Fruit fly (Drosophila melanogaster): ENCODE results near the gene Gr97a.
A peak's percentile ranks its signal among the peaks of the same experiment; 100 is the strongest.

Gr97a gene

DNA sequence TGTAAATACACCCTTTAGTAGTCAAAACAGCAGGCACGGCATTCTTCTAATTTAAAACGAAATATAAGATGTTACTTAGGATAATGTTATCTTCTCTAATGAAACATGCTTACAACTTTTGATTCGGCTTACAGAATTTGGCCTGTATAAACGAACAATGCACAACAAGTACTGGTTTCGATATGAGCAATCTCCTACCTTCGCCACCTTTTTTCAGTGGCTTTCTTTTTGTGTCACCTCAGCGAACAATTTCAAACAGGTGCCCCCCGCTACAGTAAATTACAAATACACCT lies 2.0 kb upstream of the Gr97a start:
- no peak for TF ChIP-seq dsf (GFP tag; optimal IDR thresholded peaks at IDR 0.05; ENCODE audit: borderline replicate concordance)
- peak; percentile 45 for TF ChIP-seq psq (GFP tag; optimal IDR thresholded peaks at IDR 0.05)
- no peak for TF ChIP-seq h (GFP tag; optimal IDR thresholded peaks at IDR 0.05)
- no peak for TF ChIP-seq Dif (GFP tag; optimal IDR thresholded peaks at IDR 0.05; ENCODE audit: partially characterized antibody)
- no peak for TF ChIP-seq pan (optimal IDR thresholded peaks at IDR 0.05)
- no peak for TF ChIP-seq Mio (GFP tag; optimal IDR thresholded peaks at IDR 0.05)
- no peak for TF ChIP-seq sage (GFP tag; optimal IDR thresholded peaks at IDR 0.05)
- TF ChIP-seq dl (GFP tag; optimal IDR thresholded peaks at IDR 0.05; ENCODE audit: insufficient read depth in 1 of 2, partially characterized antibody in 2 of 2), result no peak
- TF ChIP-seq CG9705 (GFP tag; optimal IDR thresholded peaks at IDR 0.05), result no peak
- TF ChIP-seq HLH106 (tag; optimal IDR thresholded peaks at IDR 0.05), result no peak
- TF ChIP-seq fru (GFP tag; optimal IDR thresholded peaks at IDR 0.05), result no peak
- TF ChIP-seq rgr (GFP tag; optimal IDR thresholded peaks at IDR 0.05), result peak; percentile 16
- TF ChIP-seq Myc (optimal IDR thresholded peaks at IDR 0.05), result no peak
- no peak for TF ChIP-seq N (GFP tag; optimal IDR thresholded peaks at IDR 0.05)
- TF ChIP-seq br (GFP tag; optimal IDR thresholded peaks at IDR 0.05), result no peak
- no peak for TF ChIP-seq CrebA (GFP tag; optimal IDR thresholded peaks at IDR 0.05; ENCODE audit: borderline replicate concordance)
- peak in 1 of 2 experiments; percentile 35 for TF ChIP-seq foxo (GFP tag; optimal IDR thresholded peaks at IDR 0.05)
- TF ChIP-seq woc (GFP tag; optimal IDR thresholded peaks at IDR 0.05), result no peak

DNA sequence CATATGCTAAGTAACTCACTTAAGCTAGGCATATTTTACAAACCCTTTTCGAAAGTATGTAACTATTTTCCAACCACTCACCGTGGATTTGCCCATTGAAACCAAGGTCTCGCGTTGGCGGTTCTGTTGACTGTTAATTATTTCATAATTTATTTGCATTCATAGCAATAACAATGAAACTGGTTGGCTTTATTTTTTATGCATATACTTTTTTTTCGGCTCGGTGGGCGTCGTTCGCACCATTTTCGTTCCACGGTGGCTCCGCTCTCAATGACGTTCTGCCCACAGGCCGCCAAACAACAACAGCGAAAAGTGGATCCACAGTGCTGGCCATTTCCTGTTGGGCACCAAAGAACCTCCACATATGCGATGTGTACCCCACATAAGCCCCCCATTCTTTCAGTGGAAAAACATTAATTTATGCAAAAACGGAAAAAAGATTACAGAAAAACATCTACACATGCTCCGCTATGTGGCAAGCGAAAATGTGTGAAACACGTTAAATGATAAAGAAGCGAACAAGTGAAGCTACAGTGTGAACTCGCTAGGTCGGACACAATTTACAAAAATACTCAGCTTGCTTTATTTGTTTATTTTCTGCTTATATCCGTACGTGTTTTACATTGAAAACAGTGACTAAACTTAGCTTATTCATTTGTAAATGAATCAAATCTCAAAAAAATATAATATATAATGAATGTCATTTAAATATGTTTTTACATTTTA lies 1.5 kb upstream of the Gr97a start:
- TF ChIP-seq usp (GFP tag; optimal IDR thresholded peaks at IDR 0.05) (no peak), woc (GFP tag; optimal IDR thresholded peaks at IDR 0.05) (peak; percentile 32), CG32264 (GFP tag; optimal IDR thresholded peaks at IDR 0.05) (no peak), Sp1 (GFP tag; optimal IDR thresholded peaks at IDR 0.05) (peak; percentile 57), Hr78 (GFP tag; optimal IDR thresholded peaks at IDR 0.05) (no peak), psq (GFP tag; optimal IDR thresholded peaks at IDR 0.05) (peak; percentile 63), dmrt93B (GFP tag; optimal IDR thresholded peaks at IDR 0.05) (no peak), sage (GFP tag; optimal IDR thresholded peaks at IDR 0.05) (no peak), Dif (GFP tag; optimal IDR thresholded peaks at IDR 0.05; ENCODE audit: partially characterized antibody) (no peak), Myc (optimal IDR thresholded peaks at IDR 0.05) (no peak), HLH106 (tag; optimal IDR thresholded peaks at IDR 0.05) (peak; percentile 46), dl (GFP tag; optimal IDR thresholded peaks at IDR 0.05; ENCODE audit: insufficient read depth in 1 of 2, partially characterized antibody in 2 of 2) (no peak), ey (GFP tag; optimal IDR thresholded peaks at IDR 0.05) (no peak), Hnf4 (GFP tag; optimal IDR thresholded peaks at IDR 0.05) (peak; percentile 1), OdsH (GFP tag; optimal IDR thresholded peaks at IDR 0.05) (peak; percentile 49), h (GFP tag; optimal IDR thresholded peaks at IDR 0.05) (no peak), fru (GFP tag; optimal IDR thresholded peaks at IDR 0.05) (no peak), brk (GFP tag; optimal IDR thresholded peaks at IDR 0.05) (no peak), foxo (GFP tag; optimal IDR thresholded peaks at IDR 0.05) (peak in 1 of 2 experiments; percentile 61), rgr (GFP tag; optimal IDR thresholded peaks at IDR 0.05) (peak; percentile 35), GATAd (GFP tag; optimal IDR thresholded peaks at IDR 0.05) (no peak), sv (GFP tag; optimal IDR thresholded peaks at IDR 0.05) (no peak), tai (GFP tag; optimal IDR thresholded peaks at IDR 0.05) (no peak), br (GFP tag; optimal IDR thresholded peaks at IDR 0.05) (no peak)

- TF ChIP-seq Rel (GFP tag; optimal IDR thresholded peaks at IDR 0.05) (no peak), Rel (tag; optimal IDR thresholded peaks at IDR 0.05) (peak; percentile 8), Vsx2 (GFP tag; optimal IDR thresholded peaks at IDR 0.05; ENCODE audit: partially characterized antibody) (no peak), jim (GFP tag; optimal IDR thresholded peaks at IDR 0.05) (no peak), Hr78 (GFP tag; optimal IDR thresholded peaks at IDR 0.05) (no peak), rgr (GFP tag; optimal IDR thresholded peaks at IDR 0.05) (no peak), HLH106 (tag; optimal IDR thresholded peaks at IDR 0.05) (no peak), psq (GFP tag; optimal IDR thresholded peaks at IDR 0.05) (peak; percentile 50), woc (GFP tag; optimal IDR thresholded peaks at IDR 0.05) (peak; percentile 69), CG9705 (GFP tag; optimal IDR thresholded peaks at IDR 0.05) (no peak), sage (GFP tag; optimal IDR thresholded peaks at IDR 0.05) (no peak), dl (GFP tag; optimal IDR thresholded peaks at IDR 0.05; ENCODE audit: insufficient read depth in 1 of 2, partially characterized antibody in 2 of 2) (no peak), h (GFP tag; optimal IDR thresholded peaks at IDR 0.05) (peak; percentile 59), Sp1 (GFP tag; optimal IDR thresholded peaks at IDR 0.05) (peak; percentile 9)
Observed at dm6 chr3R:26966794-26967323, 574 bp upstream of the Gr97a start, which contains the start of gene CG5521. TSS of gene CG5521 (plus strand) at chr3R:26966930.
